Fruit fly (Drosophila melanogaster): ENCODE data around the gene Ptpa.

Ptpa gene

dm6 chr2L:3338566-3339215 is 38.1 kb upstream of the Ptpa start (continued):
- no peak for TF ChIP-seq hkb (optimal IDR thresholded peaks at IDR 0.05)
- TF ChIP-seq hkb (GFP tag; IDR thresholded peaks at IDR 0.05), result peak; percentile 55; the same call in 1 of the 2 replicates
- peak; percentile 85 for TF ChIP-seq CG3407 (GFP tag; optimal IDR thresholded peaks at IDR 0.05)
- TF ChIP-seq hb (GFP tag; IDR thresholded peaks at IDR 0.05; ENCODE audit: partially characterized antibody), result no peak
- peak; percentile 91 for TF ChIP-seq gem (tag; optimal IDR thresholded peaks at IDR 0.05)
- TF ChIP-seq C15 (GFP tag; IDR thresholded peaks at IDR 0.05), result no peak
- TF ChIP-seq cad (GFP tag; optimal IDR thresholded peaks at IDR 0.05), result no peak
- TF ChIP-seq CG11696 (GFP tag; IDR thresholded peaks at IDR 0.05), result no peak
- TF ChIP-seq Drgx (GFP tag; IDR thresholded peaks at IDR 0.05), result peak; percentile 87
- TF ChIP-seq CG11085 (GFP tag; IDR thresholded peaks at IDR 0.05), result no peak; the same call in 1 of the 2 replicates
- TF ChIP-seq CG2889 (GFP tag; IDR thresholded peaks at IDR 0.05), result peak; percentile 33; the same call in 1 of the 3 replicates
- peak; percentile 10 for TF ChIP-seq CG31388 (GFP tag; optimal IDR thresholded peaks at IDR 0.05)
- TF ChIP-seq CG3726 (GFP tag; IDR thresholded peaks at IDR 0.05), result peak; percentile 81; the same call in 2 of the 3 replicates
- TF ChIP-seq mirr (GFP tag; optimal IDR thresholded peaks at IDR 0.05), result no peak
- TF ChIP-seq CG17385 (GFP tag; optimal IDR thresholded peaks at IDR 0.05), result peak; percentile 66
- TF ChIP-seq CG10366 (GFP tag; IDR thresholded peaks at IDR 0.05), result peak; percentile 75
- peak; percentile 16 for TF ChIP-seq kah (GFP tag; optimal IDR thresholded peaks at IDR 0.05)
- TF ChIP-seq tll (GFP tag; optimal IDR thresholded peaks at IDR 0.05), result no peak
- peak; percentile 79 for TF ChIP-seq CG3163 (GFP tag; optimal IDR thresholded peaks at IDR 0.05)
- TF ChIP-seq CG2116 (GFP tag; optimal IDR thresholded peaks at IDR 0.05), result peak; percentile 5
- no peak for TF ChIP-seq CG16813 (GFP tag; IDR thresholded peaks at IDR 0.05; ENCODE audit: partially characterized antibody)
- no peak for TF ChIP-seq CG11560 (tag; IDR thresholded peaks at IDR 0.05)
- peak; percentile 89 for TF ChIP-seq Six4 (GFP tag; optimal IDR thresholded peaks at IDR 0.05)
- TF ChIP-seq CG17612 (GFP tag; IDR thresholded peaks at IDR 0.05), result no peak
- peak; percentile 74 for TF ChIP-seq Oli (tag; optimal IDR thresholded peaks at IDR 0.05)
- TF ChIP-seq sqz (GFP tag; optimal IDR thresholded peaks at IDR 0.05), result no peak
- TF ChIP-seq Dad (GFP tag; optimal IDR thresholded peaks at IDR 0.05), result peak; percentile 56
- peak; percentile 65 for TF ChIP-seq disco-r (GFP tag; optimal IDR thresholded peaks at IDR 0.05)
- peak; percentile 52 for TF ChIP-seq CG9727 (GFP tag; optimal IDR thresholded peaks at IDR 0.05)
- TF ChIP-seq Stat92E (GFP tag; optimal IDR thresholded peaks at IDR 0.05), result peak in 1 of 3 experiments; percentile 50
- peak; percentile 89 for TF ChIP-seq nmo (GFP tag; optimal IDR thresholded peaks at IDR 0.05)
- peak; percentile 28 for TF ChIP-seq Ets97D (GFP tag; optimal IDR thresholded peaks at IDR 0.05)
- TF ChIP-seq CG6175 (GFP tag; IDR thresholded peaks at IDR 0.05), result no peak
- peak; percentile 80 for TF ChIP-seq Hsf (GFP tag; optimal IDR thresholded peaks at IDR 0.05)
- no peak for TF ChIP-seq CG9797 (GFP tag; optimal IDR thresholded peaks at IDR 0.05)
- no peak for TF ChIP-seq CG15011 (GFP tag; optimal IDR thresholded peaks at IDR 0.05)
- TF ChIP-seq trh (GFP tag; optimal IDR thresholded peaks at IDR 0.05), result peak; percentile 81
- peak; percentile 38 for TF ChIP-seq CG10431 (GFP tag; optimal IDR thresholded peaks at IDR 0.05)
- TF ChIP-seq jing (GFP tag; optimal IDR thresholded peaks at IDR 0.05), result peak; percentile 29
- TF ChIP-seq CG10959 (GFP tag; IDR thresholded peaks at IDR 0.05), result peak; percentile 76
- peak; percentile 73 for TF ChIP-seq org-1 (GFP tag; optimal IDR thresholded peaks at IDR 0.05)
- TF ChIP-seq CG7556 (GFP tag; optimal IDR thresholded peaks at IDR 0.05), result peak; percentile 64
- TF ChIP-seq nom (GFP tag; optimal IDR thresholded peaks at IDR 0.05), result no peak
- TF ChIP-seq crp (GFP tag; optimal IDR thresholded peaks at IDR 0.05), result peak in 1 of 2 experiments; percentile 43
- TF ChIP-seq ken (GFP tag; IDR thresholded peaks at IDR 0.05), result peak; percentile 94
- no peak for TF ChIP-seq CG4854 (GFP tag; optimal IDR thresholded peaks at IDR 0.05)
- TF ChIP-seq zf30C (GFP tag; optimal IDR thresholded peaks at IDR 0.05), result no peak
- TF ChIP-seq Elba2 (GFP tag; optimal IDR thresholded peaks at IDR 0.05), result no peak
- peak; percentile 68 for TF ChIP-seq bcd (GFP tag; optimal IDR thresholded peaks at IDR 0.05)
- no peak for TF ChIP-seq CG10274 (GFP tag; optimal IDR thresholded peaks at IDR 0.05)
